Worm (Caenorhabditis elegans): ENCODE measurements around the gene lec-4.

DNA sequence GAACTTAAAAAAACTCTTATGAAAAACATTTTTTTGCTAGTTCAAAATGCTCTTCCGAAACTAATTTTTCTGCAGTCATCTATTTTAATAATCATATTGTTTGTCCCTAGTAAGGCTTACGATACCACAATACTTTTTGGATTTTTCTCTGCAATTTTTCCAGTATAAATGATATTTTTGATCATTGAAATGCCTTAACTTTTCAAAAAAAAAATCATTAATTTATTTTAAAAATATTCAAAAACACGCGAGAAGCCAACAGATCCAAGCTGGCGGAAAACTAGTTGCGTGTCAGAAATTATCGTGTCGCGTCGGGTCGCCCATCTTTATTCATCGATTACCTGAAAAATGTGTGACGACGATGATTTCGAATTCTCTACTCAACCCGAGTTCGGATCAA is 4.9 kb downstream of the lec-4 start, which contains the start of gene gmeb-3:
- TF ChIP-seq ztf-22 (GFP tag; optimal IDR thresholded peaks at IDR 0.05) = no peak
- no peak for TF ChIP-seq egl-44 (GFP tag; IDR thresholded peaks at IDR 0.05)
- TF ChIP-seq snpc-3.4 (tag; optimal IDR thresholded peaks at IDR 0.05) = no peak
- no peak for TF ChIP-seq F39B2.1 (GFP tag; IDR thresholded peaks at IDR 0.05)
- TF ChIP-seq pbrm-1 (GFP tag; IDR thresholded peaks at IDR 0.05) = no peak
- no peak for TF ChIP-seq F57C9.4 (tag; optimal IDR thresholded peaks at IDR 0.05)
- no peak for TF ChIP-seq unc-62 (GFP tag; optimal IDR thresholded peaks at IDR 0.05)
- no peak for TF ChIP-seq Y56A3A.18 (GFP tag; IDR thresholded peaks at IDR 0.05)
- no peak for TF ChIP-seq F37B4.10 (GFP tag; IDR thresholded peaks at IDR 0.05)
- no peak for TF ChIP-seq repo-1 (tag; optimal IDR thresholded peaks at IDR 0.05)
- TF ChIP-seq lin-35 (GFP tag; optimal IDR thresholded peaks at IDR 0.05) = no peak
- TF ChIP-seq hlh-26 (GFP tag; conservative IDR thresholded peaks at IDR 0.05) = no peak
- no peak for TF ChIP-seq nfya-2 (GFP tag; IDR thresholded peaks at IDR 0.05)
- no peak for TF ChIP-seq lin-26 (GFP tag; IDR thresholded peaks at IDR 0.05)

All from whole organism, young adult.